Fruit fly (Drosophila melanogaster) whole organism, pupa: Measurements from ENCODE around the gene Bgb.

Experiments
- CG10348 ChIP-seq: fragments of 200-800 bp; sonication (Bioruptor generic); IDR thresholded peaks from 2 replicates; pipeline ENCODE4 v1.3.6; 2022; ENCODE audit warnings: missing biosample characterization, missing genetic modification characterization
- CG12605 ChIP-seq: fragments of 200-800 bp; sonication (Bioruptor generic); IDR thresholded peaks from 2 replicates; pipeline ENCODE4 v1.3.6; 2022; ENCODE audit warnings: missing biosample characterization, missing genetic modification characterization
- CG13204 ChIP-seq: fragments of 200-800 bp; sonication (Bioruptor generic); optimal IDR thresholded peaks from 2 replicates; lab custom pipeline; 2018; ENCODE audit warnings: missing biosample characterization, mild to moderate bottlenecking, missing genetic modification characterization, moderate library complexity
- CG14655 ChIP-seq: fragments of 200-800 bp; sonication (Bioruptor generic); optimal IDR thresholded peaks from 3 replicates; lab custom pipeline; 2017; ENCODE audit warnings: mild to moderate bottlenecking, missing biosample characterization, missing genetic modification reagents, missing genetic modification characterization
- CG15710 ChIP-seq: fragments of 200-800 bp; sonication (Bioruptor generic); optimal IDR thresholded peaks from 2 replicates; lab custom pipeline; 2018; ENCODE audit warnings: missing biosample characterization, mild to moderate bottlenecking, missing genetic modification characterization, moderate library complexity
- CG17806 ChIP-seq: fragments of 200-800 bp; sonication (Bioruptor generic); optimal IDR thresholded peaks from 2 replicates; lab custom pipeline; 2018; ENCODE audit warnings: missing biosample characterization, mild to moderate bottlenecking, missing genetic modification characterization, moderate library complexity
- CG32121 ChIP-seq: fragments of 200-800 bp; sonication (Bioruptor generic); IDR thresholded peaks from 2 replicates; pipeline ENCODE4 v1.3.6; 2022; ENCODE audit warnings: missing biosample characterization, missing genetic modification characterization
- CG34367 ChIP-seq: fragments of 200-800 bp; sonication (Bioruptor generic); optimal IDR thresholded peaks from 2 replicates; lab custom pipeline; 2018; ENCODE audit warnings: missing biosample characterization, mild to moderate bottlenecking, missing genetic modification characterization
- CG4496 ChIP-seq: fragments of 200-800 bp; sonication (Bioruptor generic); IDR thresholded peaks from 3 replicates; pipeline ENCODE4 v1.3.6; 2022; ENCODE audit warnings: missing biosample characterization, missing genetic modification characterization
- CG8159 ChIP-seq: fragments of 200-800 bp; sonication (Bioruptor generic); optimal IDR thresholded peaks from 3 replicates; lab custom pipeline; 2018; ENCODE audit warnings: missing biosample characterization, mild to moderate bottlenecking, missing genetic modification characterization, moderate library complexity
- CG8301 ChIP-seq: fragments of 200-800 bp; sonication (Bioruptor generic); optimal IDR thresholded peaks from 2 replicates; lab custom pipeline; 2018; ENCODE audit warnings: missing biosample characterization, mild to moderate bottlenecking, missing genetic modification characterization
- CG9948 ChIP-seq: fragments of 200-800 bp; sonication (Bioruptor generic); optimal IDR thresholded peaks from 2 replicates; lab custom pipeline; 2018; ENCODE audit warnings: missing biosample characterization, mild to moderate bottlenecking, missing genetic modification characterization, moderate library complexity
- D1 ChIP-seq: fragments of 200-800 bp; sonication (Bioruptor generic); optimal IDR thresholded peaks from 2 replicates; lab custom pipeline; 2018; ENCODE audit warnings: missing biosample characterization, mild to moderate bottlenecking, missing genetic modification characterization, moderate library complexity
- EcR ChIP-seq: fragments of 200-800 bp; sonication (Bioruptor generic); optimal IDR thresholded peaks from 3 replicates; lab custom pipeline; 2019; ENCODE audit warnings: missing biosample characterization, missing genetic modification characterization, mild to moderate bottlenecking, moderate library complexity, missing genetic modification reagents
- Ets98B ChIP-seq: fragments of 200-800 bp; sonication (Bioruptor generic); IDR thresholded peaks from 2 replicates; pipeline ENCODE4 v1.3.6; 2022; ENCODE audit warnings: missing biosample characterization, missing genetic modification characterization
- Pif1A ChIP-seq: fragments of 200-800 bp; sonication (Bioruptor generic); optimal IDR thresholded peaks from 3 replicates; lab custom pipeline; 2016; ENCODE audit warnings: missing biosample characterization, missing genetic modification characterization
- Pif1B ChIP-seq: fragments of 200-800 bp; sonication (Bioruptor generic); optimal IDR thresholded peaks from 3 replicates; lab custom pipeline; 2016; ENCODE audit warnings: missing biosample characterization, missing genetic modification characterization
- Snoo ChIP-seq: fragments of 200-800 bp; sonication (Bioruptor generic); optimal IDR thresholded peaks from 3 replicates; lab custom pipeline; 2017; ENCODE audit warnings: missing biosample characterization, mild to moderate bottlenecking, missing genetic modification characterization, inconsistent platforms
- fd96Ca ChIP-seq: fragments of 200-800 bp; sonication (Bioruptor generic); IDR thresholded peaks from 3 replicates; pipeline ENCODE4 v1.3.6; 2022; ENCODE audit warnings: missing biosample characterization, missing genetic modification characterization
- gl ChIP-seq: fragments of 200-800 bp; sonication (Bioruptor generic); optimal IDR thresholded peaks from 2 replicates; lab custom pipeline; 2018; ENCODE audit warnings: missing biosample characterization, mild to moderate bottlenecking, missing genetic modification characterization
- rn ChIP-seq: fragments of 200-800 bp; sonication (Bioruptor generic); IDR thresholded peaks from 2 replicates; pipeline ENCODE4 v1.3.6; 2022; ENCODE audit warnings: missing biosample characterization, missing genetic modification characterization

Bgb gene

dm6 chr3L:1653752-1654151 is 14.2 kb downstream of the Bgb start:
- TF ChIP-seq Pif1A (GFP tag; lab: Kevin White, UChicago) = no peak

- TF ChIP-seq CG8159 (no peak), CG17806 (tag; lab: Kevin White, UChicago) (no peak), Pif1A (GFP tag; lab: Kevin White, UChicago) (no peak), CG10348 (no peak), CG13204 (GFP tag; lab: Kevin White, UChicago) (peak; percentile 28), CG14655 (GFP tag; lab: Kevin White, UChicago) (no peak)
Observed at dm6 chr3L:1661738-1662370, 22.3 kb downstream of the Bgb start.

DNA sequence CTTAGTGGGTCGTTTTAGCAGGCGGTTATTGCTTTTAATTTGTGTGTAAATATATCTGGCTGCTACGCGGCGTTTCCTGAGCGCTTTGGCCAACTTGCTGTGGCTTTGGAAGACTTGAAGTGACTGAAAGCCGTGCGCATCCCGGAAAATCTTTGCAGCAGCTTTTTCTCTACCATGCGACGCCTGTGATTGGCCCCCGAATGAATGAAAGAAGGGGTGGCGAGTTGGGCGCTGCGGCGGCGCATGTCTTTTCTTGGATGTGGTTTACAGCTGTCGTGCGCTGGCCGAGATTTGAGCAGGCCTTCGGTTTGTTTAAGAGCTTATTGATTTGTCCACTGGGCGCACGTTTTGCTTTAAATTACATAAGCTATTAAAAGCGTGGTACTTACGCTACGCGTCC is 24.0 kb downstream of the Bgb start:
- no peak for TF ChIP-seq CG32121
- TF ChIP-seq CG8301 (tag; lab: Kevin White, UChicago) = no peak
- no peak for TF ChIP-seq fd96Ca
- TF ChIP-seq Snoo (tag; lab: Kevin White, UChicago) = no peak
- TF ChIP-seq D1 = no peak
- TF ChIP-seq EcR (GFP tag; lab: Kevin White, UChicago) = no peak
- no peak for TF ChIP-seq Pif1A (GFP tag; lab: Kevin White, UChicago)
- TF ChIP-seq, all 21 proteins: peak for 0

DNA sequence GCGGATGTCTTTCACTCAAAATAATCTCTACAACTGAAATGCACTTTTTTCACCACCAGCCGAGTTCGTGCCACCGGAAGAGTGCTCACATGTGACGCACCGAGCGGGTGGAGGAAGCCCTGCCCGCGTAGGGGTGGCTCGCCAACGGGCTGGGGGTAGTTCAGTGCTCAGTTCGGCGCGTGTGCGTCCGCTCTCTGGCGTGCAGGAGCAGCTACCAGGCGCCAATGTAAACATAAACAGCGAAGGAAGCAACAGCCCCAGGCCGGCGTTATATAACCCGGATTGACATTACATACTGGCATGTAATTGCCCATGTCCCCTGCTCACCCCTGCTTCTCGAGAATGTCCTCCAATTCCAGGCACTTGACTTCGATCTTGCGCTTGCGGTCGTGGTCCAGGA is 24.7 kb downstream of the Bgb start:
- TF ChIP-seq Snoo (tag; lab: Kevin White, UChicago) = no peak
- TF ChIP-seq fd96Ca = 0 out of 3 replicates have a peak, but pooled peaks have one; percentile 17

dm6 chr3L:1664876-1665275 is 25.4 kb downstream of the Bgb start, which contains the start of the genes Srrm234 and CG7974:
Gene Srrm234, minus strand, starts transcription at chr3L:1665064.
Gene CG7974, plus strand, starts transcription at chr3L:1665138.
- TF ChIP-seq Pif1B (GFP tag; lab: Kevin White, UChicago) (no peak), CG34367 (tag; lab: Kevin White, UChicago) (no peak), Pif1A (GFP tag; lab: Kevin White, UChicago) (no peak), CG12605 (GFP tag; lab: Robert Waterston, UW) (no peak), EcR (GFP tag; lab: Kevin White, UChicago) (no peak), CG4496 (GFP tag; lab: Robert Waterston, UW) (no peak), CG8301 (tag; lab: Kevin White, UChicago) (no peak), D1 (no peak), CG8159 (no peak)

DNA sequence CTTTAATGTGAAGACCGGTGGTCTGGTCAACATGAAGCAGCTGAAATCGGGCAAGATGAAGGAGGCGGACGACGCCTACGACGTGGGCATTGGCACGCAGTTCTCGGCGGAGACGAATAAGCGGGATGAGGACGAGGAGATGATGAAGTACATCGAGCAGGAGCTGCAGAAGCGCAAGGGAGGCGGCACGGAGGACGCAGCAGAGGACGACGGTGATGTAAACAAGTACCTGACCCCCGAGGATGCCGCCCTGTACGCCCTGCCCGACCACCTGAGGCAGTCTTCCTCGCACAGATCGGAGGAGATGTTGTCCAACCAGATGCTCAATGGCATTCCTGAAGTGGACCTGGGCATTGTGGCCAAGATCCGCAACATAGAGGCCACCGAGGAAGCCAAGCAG is 26.0 kb downstream of the Bgb start:
- TF ChIP-seq CG9948 (tag; lab: Kevin White, UChicago) (no peak), D1 (no peak), fd96Ca (no peak), Pif1B (GFP tag; lab: Kevin White, UChicago) (no peak), CG8159 (no peak), Snoo (tag; lab: Kevin White, UChicago) (no peak), CG32121 (no peak), CG4496 (GFP tag; lab: Robert Waterston, UW) (no peak), CG10348 (no peak), Pif1A (GFP tag; lab: Kevin White, UChicago) (no peak), rn (no peak), gl (tag; lab: Kevin White, UChicago) (no peak), CG34367 (tag; lab: Kevin White, UChicago) (no peak), Ets98B (GFP tag; lab: Robert Waterston, UW) (no peak), EcR (GFP tag; lab: Kevin White, UChicago) (no peak), CG17806 (tag; lab: Kevin White, UChicago) (no peak), CG14655 (GFP tag; lab: Kevin White, UChicago) (no peak), CG13204 (GFP tag; lab: Kevin White, UChicago) (no peak)

DNA sequence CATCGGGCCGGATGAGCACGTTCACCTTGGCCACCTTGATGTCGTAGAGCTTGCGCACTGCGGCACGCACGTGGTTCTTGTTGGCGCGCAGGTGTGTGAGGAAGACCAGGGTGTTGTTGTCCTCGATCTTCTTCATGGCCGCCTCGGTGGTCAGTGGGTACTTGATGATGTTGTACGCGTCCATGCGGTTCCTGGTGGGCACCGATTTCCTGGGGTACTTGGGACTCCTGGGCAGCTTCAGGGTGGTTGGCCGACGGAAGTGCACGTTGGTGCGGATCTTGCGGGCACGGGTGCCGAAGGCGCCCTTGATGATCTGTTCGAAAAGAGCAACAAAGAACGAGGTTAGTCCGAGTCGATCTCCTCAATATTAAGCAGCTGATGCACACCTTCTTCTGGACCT is 27.9 kb downstream of the Bgb start:
- no peak for TF ChIP-seq CG12605 (GFP tag; lab: Robert Waterston, UW)
- TF ChIP-seq Ets98B (GFP tag; lab: Robert Waterston, UW) = no peak
- TF ChIP-seq CG14655 (GFP tag; lab: Kevin White, UChicago) = no peak

DNA sequence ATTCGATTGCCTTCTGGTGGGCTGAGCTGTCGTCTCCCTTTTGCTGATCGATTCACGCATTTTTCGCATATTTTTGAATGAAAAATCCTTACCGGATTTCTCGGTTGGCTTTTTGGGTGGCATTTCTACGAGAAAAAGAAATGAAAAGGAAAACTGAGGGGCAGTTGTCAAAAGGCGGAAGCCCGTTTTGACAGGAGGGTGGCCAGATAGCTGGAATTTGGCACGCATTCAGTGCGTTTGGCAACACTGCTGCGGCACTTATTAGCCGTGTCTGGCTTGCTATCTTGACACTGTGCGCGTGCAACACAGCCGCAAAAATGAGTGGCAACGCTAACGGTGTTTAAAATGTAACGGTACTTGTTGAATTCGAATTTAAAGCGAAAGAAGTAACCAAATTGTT is 29.0 kb downstream of the Bgb start, which contains the start of gene RpL23A:
Gene RpL23A, minus strand, starts transcription at position 151 of the 400 bp plus-strand sequence.
- TF ChIP-seq rn = peak; percentile 81
- TF ChIP-seq CG10348 = no peak
- peak; percentile 92 for TF ChIP-seq CG4496 (GFP tag; lab: Robert Waterston, UW)
- no peak for TF ChIP-seq Pif1A (GFP tag; lab: Kevin White, UChicago)
- TF ChIP-seq CG8301 (tag; lab: Kevin White, UChicago) = no peak
- peak; percentile 40 for TF ChIP-seq CG9948 (tag; lab: Kevin White, UChicago)
- TF ChIP-seq CG34367 (tag; lab: Kevin White, UChicago) = peak; percentile 75
- TF ChIP-seq fd96Ca = peak; percentile 85
- TF ChIP-seq CG32121 = peak; percentile 68
- peak; percentile 74 for TF ChIP-seq Ets98B (GFP tag; lab: Robert Waterston, UW)
- TF ChIP-seq EcR (GFP tag; lab: Kevin White, UChicago) = no peak
- TF ChIP-seq CG12605 (GFP tag; lab: Robert Waterston, UW) = peak; percentile 46; the same call in 1 of the 2 replicates
- TF ChIP-seq CG8159 = peak; percentile 61
- peak; percentile 92 for TF ChIP-seq Snoo (tag; lab: Kevin White, UChicago)
- TF ChIP-seq CG15710 (tag; lab: Kevin White, UChicago) = peak; percentile 63
- TF ChIP-seq D1 = no peak
- TF ChIP-seq Pif1B (GFP tag; lab: Kevin White, UChicago) = no peak
- TF ChIP-seq gl (tag; lab: Kevin White, UChicago) = peak; percentile 29
- peak; percentile 40 for TF ChIP-seq CG13204 (GFP tag; lab: Kevin White, UChicago)
- peak; percentile 47 for TF ChIP-seq CG17806 (tag; lab: Kevin White, UChicago)
- no peak for TF ChIP-seq CG14655 (GFP tag; lab: Kevin White, UChicago)
- TF ChIP-seq, all 21 proteins: peak for 14
